Fruit fly (Drosophila melanogaster) whole organism, embryonic: ENCODE data around the gene wam.

Experiments
- ATbp ChIP-seq: fragments of 200-800 bp; sonication (Bioruptor generic); optimal IDR thresholded peaks from 2 replicates; lab custom pipeline; 2017; ENCODE audit warnings: missing biosample characterization, mild to moderate bottlenecking, missing genetic modification characterization, missing genetic modification reagents
- Bdp1 ChIP-seq: fragments of 200-800 bp; sonication (Bioruptor generic); optimal IDR thresholded peaks from 3 replicates; lab custom pipeline; 2016; ENCODE audit warnings: missing biosample characterization, missing genetic modification characterization
- CG10321 ChIP-seq: fragments of 200-800 bp; sonication (Bioruptor generic); IDR thresholded peaks from 2 replicates; pipeline ENCODE4 v1.3.6; 2022; ENCODE audit warnings: missing biosample characterization, missing genetic modification characterization
- CG10654 ChIP-seq: fragments of 200-800 bp; sonication (Bioruptor generic); optimal IDR thresholded peaks from 2 replicates; lab custom pipeline; 2016; ENCODE audit warnings: missing biosample characterization, missing genetic modification characterization
- CG12104 ChIP-seq: fragments of 200-800 bp; sonication (Bioruptor generic); optimal IDR thresholded peaks from 3 replicates; lab custom pipeline; 2016; ENCODE audit warnings: missing biosample characterization, missing genetic modification characterization
- CG12391 ChIP-seq: fragments of 200-800 bp; sonication (Bioruptor generic); optimal IDR thresholded peaks from 3 replicates; lab custom pipeline; 2018; ENCODE audit warnings: missing biosample characterization, mild to moderate bottlenecking, missing genetic modification characterization, moderate library complexity
- CG13424 ChIP-seq: fragments of 200-800 bp; sonication (Bioruptor generic); optimal IDR thresholded peaks from 2 replicates; lab custom pipeline; 2019; ENCODE audit warnings: missing biosample characterization, mild to moderate bottlenecking, missing genetic modification characterization, moderate library complexity
- CG13624 ChIP-seq: fragments of 200-800 bp; sonication (Bioruptor generic); optimal IDR thresholded peaks from 2 replicates; lab custom pipeline; 2016; ENCODE audit warnings: missing biosample characterization, missing genetic modification characterization
- CG14667 ChIP-seq: fragments of 200-800 bp; sonication (Bioruptor generic); IDR thresholded peaks from 2 replicates; pipeline ENCODE4 v1.3.6; 2022; ENCODE audit warnings: missing biosample characterization, missing genetic modification characterization
- CG15514 ChIP-seq: fragments of 200-800 bp; sonication (Bioruptor generic); optimal IDR thresholded peaks from 3 replicates; lab custom pipeline; 2017; ENCODE audit warnings: missing biosample characterization, missing genetic modification characterization, mild to moderate bottlenecking, moderate library complexity, missing genetic modification reagents
- CG15696 ChIP-seq: fragments of 200-800 bp; sonication (Bioruptor generic); optimal IDR thresholded peaks from 2 replicates; lab custom pipeline; 2019; ENCODE audit warnings: missing biosample characterization, mild to moderate bottlenecking, missing genetic modification characterization, moderate library complexity
- CG1647 ChIP-seq: fragments of 200-800 bp; sonication (Bioruptor generic); optimal IDR thresholded peaks from 3 replicates; lab custom pipeline; 2016; ENCODE audit warnings: missing biosample characterization, missing genetic modification characterization
- CG17359 ChIP-seq: fragments of 200-800 bp; sonication (Bioruptor generic); optimal IDR thresholded peaks from 3 replicates; lab custom pipeline; 2018; ENCODE audit warnings: missing biosample characterization, mild to moderate bottlenecking, missing genetic modification characterization, moderate library complexity
- CG18476 ChIP-seq: fragments of 200-800 bp; sonication (Bioruptor generic); optimal IDR thresholded peaks from 2 replicates; lab custom pipeline; 2016; ENCODE audit warnings: missing biosample characterization, mild to moderate bottlenecking, missing genetic modification characterization
- CG18599 ChIP-seq: fragments of 200-800 bp; sonication (Bioruptor generic); optimal IDR thresholded peaks from 3 replicates; lab custom pipeline; 2017; ENCODE audit warnings: missing biosample characterization, missing genetic modification characterization, mild to moderate bottlenecking, moderate library complexity, missing genetic modification reagents
- CG2116 ChIP-seq: fragments of 200-800 bp; sonication (Bioruptor generic); optimal IDR thresholded peaks from 3 replicates; lab custom pipeline; 2018; ENCODE audit warnings: missing biosample characterization, mild to moderate bottlenecking, missing genetic modification characterization
- CG2129 ChIP-seq: fragments of 200-800 bp; sonication (Bioruptor generic); IDR thresholded peaks from 2 replicates; pipeline ENCODE4 v1.3.6; 2022; ENCODE audit warnings: missing biosample characterization, missing genetic modification characterization; ENCODE audit not compliant: partially characterized antibody
- CG3163 ChIP-seq: fragments of 200-800 bp; sonication (Bioruptor generic); optimal IDR thresholded peaks from 3 replicates; lab custom pipeline; 2016; ENCODE audit warnings: missing biosample characterization, missing genetic modification characterization
- CG43689 ChIP-seq: fragments of 200-800 bp; sonication (Bioruptor generic); IDR thresholded peaks from 2 replicates; pipeline ENCODE4 v1.3.6; 2022; ENCODE audit warnings: missing biosample characterization, missing genetic modification characterization
- CG6689 ChIP-seq: fragments of 200-800 bp; sonication (Bioruptor generic); IDR thresholded peaks from 2 replicates; pipeline ENCODE4 v1.3.6; 2022; ENCODE audit warnings: missing biosample characterization, missing genetic modification characterization
- CG6765 ChIP-seq: fragments of 200-800 bp; sonication (Bioruptor generic); optimal IDR thresholded peaks from 3 replicates; lab custom pipeline; 2017; ENCODE audit warnings: missing biosample characterization, mild to moderate bottlenecking, missing genetic modification characterization
- CG6791 ChIP-seq: fragments of 200-800 bp; sonication (Bioruptor generic); IDR thresholded peaks from 3 replicates; pipeline ENCODE4 v1.3.6; 2022; ENCODE audit warnings: missing biosample characterization, missing genetic modification characterization; ENCODE audit not compliant: partially characterized antibody
- CHES-1-like ChIP-seq: fragments of 200-800 bp; sonication (Bioruptor generic); optimal IDR thresholded peaks from 2 replicates; lab custom pipeline; 2016; ENCODE audit warnings: missing biosample characterization, missing genetic modification characterization
- D ChIP-seq, 2 experiments: fragments of 200-800 bp in 1 of 2; fragments of >200 bp in 1 of 2; sonication (Bioruptor generic) in 1 of 2; optimal IDR thresholded peaks; 2 replicates in 1 of 2; 3 replicates in 1 of 2; lab custom pipeline; 2017; ENCODE audit warnings: mild to moderate bottlenecking in 1 of 2, missing biosample characterization in 1 of 2, missing genetic modification characterization in 1 of 2, missing genetic modification reagents in 1 of 2
- HmgD ChIP-seq: fragments of 200-800 bp; sonication (Bioruptor generic); optimal IDR thresholded peaks from 3 replicates; lab custom pipeline; 2016; ENCODE audit warnings: missing biosample characterization, missing genetic modification characterization
- Hr3 ChIP-seq: fragments of 200-800 bp; sonication (Bioruptor generic); optimal IDR thresholded peaks from 3 replicates; lab custom pipeline; 2016; ENCODE audit warnings: missing biosample characterization, missing genetic modification characterization
- Lim3 ChIP-seq: fragments of 200-800 bp; sonication (Bioruptor generic); IDR thresholded peaks from 2 replicates; pipeline ENCODE4 v1.3.6; 2022; ENCODE audit warnings: missing biosample characterization, missing genetic modification characterization
- Med ChIP-seq: fragments of 200-800 bp; sonication (Bioruptor generic); peaks from one replicate; lab custom pipeline; 2016; ENCODE audit warnings: missing biosample characterization, missing genetic modification characterization, mild to moderate bottlenecking, inconsistent platforms, moderate library complexity
- NC2α ChIP-seq: fragments of 200-800 bp; sonication (Bioruptor generic); optimal IDR thresholded peaks from 2 replicates; lab custom pipeline; 2016; ENCODE audit warnings: missing biosample characterization, missing genetic modification characterization
- NK7.1 ChIP-seq: fragments of 200-800 bp; sonication (Bioruptor generic); optimal IDR thresholded peaks from 3 replicates; lab custom pipeline; 2016; ENCODE audit warnings: missing biosample characterization, missing genetic modification characterization
- Six4 ChIP-seq: fragments of 200-800 bp; sonication (Bioruptor generic); optimal IDR thresholded peaks from 2 replicates; lab custom pipeline; 2016; ENCODE audit warnings: missing biosample characterization, missing genetic modification characterization
- Sry-β ChIP-seq: fragments of 200-800 bp; sonication (Bioruptor generic); optimal IDR thresholded peaks from 2 replicates; lab custom pipeline; 2018; ENCODE audit warnings: missing biosample characterization, mild to moderate bottlenecking, missing genetic modification characterization, moderate library complexity
- bab2 ChIP-seq: fragments of 200-800 bp; sonication (Bioruptor generic); optimal IDR thresholded peaks from 2 replicates; lab custom pipeline; 2016; ENCODE audit warnings: missing biosample characterization, missing genetic modification characterization
- ci ChIP-seq: fragments of 200-800 bp; sonication (Bioruptor generic); IDR thresholded peaks from 3 replicates; pipeline ENCODE4 v1.3.6; 2022; ENCODE audit warnings: missing biosample characterization, missing genetic modification characterization
- dm ChIP-seq: fragments of 200-800 bp; sonication (Bioruptor generic); optimal IDR thresholded peaks from 3 replicates; lab custom pipeline; 2016; ENCODE audit warnings: missing biosample characterization, missing genetic modification characterization
- esg ChIP-seq: fragments of 200-800 bp; sonication (Bioruptor generic); conservative IDR thresholded peaks from 2 replicates; pipeline ENCODE4 v1.3.6; 2022; ENCODE audit warnings: missing biosample characterization, missing genetic modification characterization
- hkb ChIP-seq, 2 experiments: fragments of 200-800 bp in 1 of 2; fragments of >200 bp in 1 of 2; sonication (Bioruptor generic) in 1 of 2; IDR thresholded peaks in 1 of 2; optimal IDR thresholded peaks in 1 of 2; 2 replicates each; pipeline versions ENCODE4 v1.3.6 to Lab custom; 2017 to 2022; ENCODE audit warnings: missing biosample characterization in 1 of 2, missing genetic modification characterization in 1 of 2
- jumu ChIP-seq: fragments of 200-800 bp; sonication (Bioruptor generic); optimal IDR thresholded peaks from 3 replicates; lab custom pipeline; 2016; ENCODE audit warnings: missing biosample characterization, missing genetic modification characterization
- kah ChIP-seq: fragments of 200-800 bp; sonication (Bioruptor generic); optimal IDR thresholded peaks from 2 replicates; lab custom pipeline; 2018; ENCODE audit warnings: missing biosample characterization, mild to moderate bottlenecking, missing genetic modification characterization
- klu ChIP-seq: fragments of 200-800 bp; sonication (Bioruptor generic); IDR thresholded peaks from 2 replicates; pipeline ENCODE4 v1.3.6; 2022; ENCODE audit warnings: missing biosample characterization, missing genetic modification characterization
- lmd ChIP-seq: fragments of 200-800 bp; sonication (Bioruptor generic); IDR thresholded peaks from 2 replicates; pipeline ENCODE4 v1.3.6; 2022; ENCODE audit warnings: missing biosample characterization, missing genetic modification characterization
- nom ChIP-seq: fragments of 200-800 bp; sonication (Bioruptor generic); optimal IDR thresholded peaks from 2 replicates; lab custom pipeline; 2017; ENCODE audit warnings: missing biosample characterization, missing genetic modification characterization, mild to moderate bottlenecking, moderate library complexity, missing genetic modification reagents
- pros ChIP-seq: fragments of 200-800 bp; sonication (Bioruptor generic); optimal IDR thresholded peaks from 3 replicates; lab custom pipeline; 2019; ENCODE audit warnings: missing biosample characterization, mild to moderate bottlenecking, missing genetic modification characterization, moderate library complexity
- pum ChIP-seq: fragments of 200-800 bp; sonication (Bioruptor generic); optimal IDR thresholded peaks from 2 replicates; lab custom pipeline; 2016; ENCODE audit warnings: missing biosample characterization, missing genetic modification characterization
- ranshi ChIP-seq: fragments of 200-800 bp; sonication (Bioruptor generic); IDR thresholded peaks from 2 replicates; pipeline ENCODE4 v1.3.6; 2022; ENCODE audit warnings: missing biosample characterization, missing genetic modification characterization
- sens ChIP-seq: fragments of 200-800 bp; sonication (Bioruptor generic); peaks from one replicate; lab custom pipeline; 2016; ENCODE audit warnings: missing biosample characterization, missing genetic modification characterization
- slou ChIP-seq: fragments of 200-800 bp; sonication (Bioruptor generic); optimal IDR thresholded peaks from 3 replicates; lab custom pipeline; 2016; ENCODE audit warnings: missing biosample characterization, missing genetic modification characterization
- sr ChIP-seq: fragments of 200-800 bp; sonication (Bioruptor generic); IDR thresholded peaks from 3 replicates; pipeline ENCODE4 v1.3.6; 2022; ENCODE audit warnings: missing biosample characterization, missing genetic modification characterization

Gene wam

DNA sequence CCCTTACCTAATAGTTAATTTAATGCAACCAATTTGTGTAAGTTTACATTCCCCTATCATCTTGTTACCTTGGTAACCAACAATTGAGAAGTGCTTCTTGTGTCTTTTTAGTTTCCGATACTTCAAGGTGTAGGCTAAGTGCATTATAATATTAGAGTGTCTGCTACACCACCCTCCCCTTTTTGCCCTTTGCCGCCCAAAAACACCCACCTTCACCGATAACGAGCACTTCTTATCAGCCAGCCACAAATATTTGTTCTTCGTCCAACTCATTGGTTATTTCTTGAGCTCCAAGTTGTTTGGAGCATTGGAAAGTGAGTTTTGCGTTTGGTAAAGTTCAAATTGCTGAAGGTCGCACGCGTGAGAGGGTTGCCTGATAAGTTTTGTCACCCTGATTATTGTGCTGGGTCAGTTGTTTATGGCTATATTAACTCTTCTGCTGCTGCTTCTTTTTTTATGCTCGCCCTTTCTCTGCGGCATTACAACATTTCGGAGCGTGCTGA lies 44.1 kb upstream of the wam start (continued):
- TF ChIP-seq CG18476 (GFP tag; lab: Kevin White, UChicago) (peak; percentile 77), CG13424 (tag; lab: Kevin White, UChicago) (no peak), CG6689 (GFP tag; lab: Robert Waterston, UW) (0 out of 2 replicates have a peak, but pooled peaks have one; percentile 10), CG15514 (GFP tag; lab: Kevin White, UChicago) (peak; percentile 20)

DNA sequence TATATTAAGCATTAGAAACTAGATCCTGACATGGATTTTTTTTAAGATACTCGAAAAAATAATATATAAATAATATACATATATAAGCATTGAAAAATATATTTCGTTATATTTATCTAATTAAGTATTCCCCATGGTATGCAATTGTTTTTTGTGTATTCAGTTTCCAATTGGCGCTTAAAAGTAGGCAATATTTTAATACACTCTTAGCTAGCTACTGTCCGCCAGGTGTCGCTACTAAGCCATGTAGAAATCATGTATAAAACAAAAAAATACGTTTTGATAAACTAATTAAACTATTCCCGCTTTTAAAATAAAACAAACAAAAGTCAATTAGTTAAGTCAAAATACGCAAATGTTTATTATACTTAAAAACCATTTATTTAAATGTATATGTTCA lies 43.4 kb upstream of the wam start:
- TF ChIP-seq pros = no peak
- no peak for TF ChIP-seq CG10321
- no peak for TF ChIP-seq HmgD
- TF ChIP-seq CG6791 (GFP tag; lab: Robert Waterston, UW) = no peak
- TF ChIP-seq Sry-β = peak; percentile 32
- no peak for TF ChIP-seq CG2116 (GFP tag; lab: Kevin White, UChicago)
- no peak for TF ChIP-seq sr (GFP tag; lab: Robert Waterston, UW)
- TF ChIP-seq kah (GFP tag; lab: Kevin White, UChicago) = peak; percentile 68
- TF ChIP-seq nom (GFP tag; lab: Kevin White, UChicago) = no peak
- TF ChIP-seq lmd (GFP tag; lab: Robert Waterston, UW) = no peak; the same call in 1 of the 2 replicates
- TF ChIP-seq Hr3 (GFP tag; lab: Kevin White, UChicago) = peak; percentile 30
- peak; percentile 21 for TF ChIP-seq Six4 (GFP tag; lab: Kevin White, UChicago)
- peak; percentile 21 for TF ChIP-seq ATbp
- no peak for TF ChIP-seq NC2α
- no peak for TF ChIP-seq NK7.1 (GFP tag; lab: Kevin White, UChicago)
- peak; percentile 79 for TF ChIP-seq CG12104 (GFP tag; lab: Kevin White, UChicago)
- TF ChIP-seq Lim3 = no peak
- TF ChIP-seq CG2129 = no peak
- no peak for TF ChIP-seq Bdp1
- peak; percentile 94 for TF ChIP-seq Med
- peak; percentile 37 for TF ChIP-seq CG13624 (GFP tag; lab: Kevin White, UChicago)
- no peak for TF ChIP-seq CHES-1-like (GFP tag; lab: Kevin White, UChicago)
- no peak for TF ChIP-seq hkb (optimal IDR thresholded peaks at IDR 0.05; lab: Kevin White, UChicago)
- TF ChIP-seq hkb (GFP tag; IDR thresholded peaks at IDR 0.05; lab: Robert Waterston, UW) = peak; percentile 31; the same call in 1 of the 2 replicates
- no peak for TF ChIP-seq esg (GFP tag; lab: Robert Waterston, UW)
- TF ChIP-seq ci = peak; percentile 75; the same call in 2 of the 3 replicates
- TF ChIP-seq CG3163 (GFP tag; lab: Kevin White, UChicago) = no peak
- TF ChIP-seq pum (GFP tag; lab: Kevin White, UChicago) = no peak
- TF ChIP-seq bab2 = no peak
- TF ChIP-seq sens = peak; percentile 89
- TF ChIP-seq D (optimal IDR thresholded peaks at IDR 0.05; lab: Kevin White, UChicago) = no peak
- TF ChIP-seq D (GFP tag; optimal IDR thresholded peaks at IDR 0.05; lab: Kevin White, UChicago) = peak; percentile 51
- no peak for TF ChIP-seq CG14667 (GFP tag; lab: Robert Waterston, UW)
- TF ChIP-seq ranshi (GFP tag; lab: Robert Waterston, UW) = no peak; the same call in 1 of the 2 replicates
- TF ChIP-seq CG18599 (GFP tag; lab: Kevin White, UChicago) = no peak
- peak; percentile 63 for TF ChIP-seq CG17359 (tag; lab: Kevin White, UChicago)
- TF ChIP-seq dm (GFP tag; lab: Kevin White, UChicago) = no peak
- peak; percentile 37 for TF ChIP-seq CG10654 (GFP tag; lab: Kevin White, UChicago)
- TF ChIP-seq jumu = no peak
- peak; percentile 52 for TF ChIP-seq CG6765 (GFP tag; lab: Kevin White, UChicago)
- peak; percentile 43 for TF ChIP-seq CG12391
- peak; percentile 1 for TF ChIP-seq CG1647 (GFP tag; lab: Kevin White, UChicago)
- peak; percentile 74 for TF ChIP-seq CG15696 (tag; lab: Kevin White, UChicago)
- 0 out of 2 replicates have a peak, but pooled peaks have one; percentile 7 for TF ChIP-seq CG43689 (GFP tag; lab: Robert Waterston, UW)
- TF ChIP-seq klu (GFP tag; lab: Robert Waterston, UW) = no peak
- TF ChIP-seq slou (GFP tag; lab: Kevin White, UChicago) = no peak
